Worm (Caenorhabditis elegans) whole organism, L2 larva: ENCODE data around the gene tsp-13.

Source experiments
- C34F6.9 ChIP-seq: fragments of 150-350 bp; optimal IDR thresholded peaks from 2 replicates; lab custom pipeline; 2014; ENCODE audit warnings: missing biosample characterization, missing genetic modification characterization
- F13H6.1 ChIP-seq: sonication (generic microtip); optimal IDR thresholded peaks from 2 replicates; lab custom pipeline; 2016; ENCODE audit warnings: missing genetic modification characterization, missing compliant biosample characterization
- R02D3.7 ChIP-seq: fragments of 150-350 bp; optimal IDR thresholded peaks from 2 replicates; lab custom pipeline; 2014; ENCODE audit warnings: missing biosample characterization, missing genetic modification characterization
- Y55F3AM.14 ChIP-seq: fragments of 200-800 bp; sonication (Bioruptor generic); optimal IDR thresholded peaks from 2 replicates; lab custom pipeline; 2018; ENCODE audit warnings: mild to moderate bottlenecking, missing genetic modification characterization, missing compliant biosample characterization
- ZK546.5 ChIP-seq: sonication (generic microtip); optimal IDR thresholded peaks from 2 replicates; lab custom pipeline; 2017; ENCODE audit warnings: missing biosample characterization, missing genetic modification characterization
- ama-1 ChIP-seq: fragments of 150-350 bp; optimal IDR thresholded peaks from 2 replicates; lab custom pipeline; 2018; ENCODE audit warnings: inconsistent platforms
- blmp-1 ChIP-seq: sonication (generic microtip); optimal IDR thresholded peaks from 2 replicates; lab custom pipeline; 2017; ENCODE audit warnings: missing genetic modification characterization, mild to moderate bottlenecking, missing compliant biosample characterization, antibody characterized with exemption, moderate library complexity; ENCODE audit not compliant: insufficient read depth
- ceh-16 ChIP-seq: fragments of 150-350 bp; optimal IDR thresholded peaks from 2 replicates; lab custom pipeline; 2014; ENCODE audit warnings: missing biosample characterization, missing genetic modification characterization
- dmd-4 ChIP-seq: sonication (generic microtip); optimal IDR thresholded peaks from 2 replicates; lab custom pipeline; 2017; ENCODE audit warnings: missing biosample characterization, missing genetic modification characterization
- elt-1 ChIP-seq: fragments of 150-350 bp; optimal IDR thresholded peaks from 2 replicates; lab custom pipeline; 2014; ENCODE audit warnings: missing biosample characterization, missing genetic modification characterization
- elt-3 ChIP-seq: sonication (generic microtip); optimal IDR thresholded peaks from 2 replicates; lab custom pipeline; 2017; ENCODE audit warnings: missing biosample characterization, missing genetic modification characterization
- fos-1 ChIP-seq: fragments of 150-350 bp; optimal IDR thresholded peaks from 2 replicates; lab custom pipeline; 2014; ENCODE audit warnings: missing biosample characterization, missing genetic modification characterization
- gmeb-1 ChIP-seq: fragments of 150-350 bp; optimal IDR thresholded peaks from 2 replicates; lab custom pipeline; 2014; ENCODE audit warnings: missing biosample characterization, missing genetic modification characterization
- lin-13 ChIP-seq: fragments of 150-350 bp; optimal IDR thresholded peaks from 2 replicates; lab custom pipeline; 2014; ENCODE audit warnings: missing biosample characterization, missing genetic modification reagents, missing genetic modification characterization
- lin-39 ChIP-seq: fragments of 150-350 bp; optimal IDR thresholded peaks from 2 replicates; lab custom pipeline; 2014; ENCODE audit warnings: missing biosample characterization, missing genetic modification reagents, missing genetic modification characterization
- lsy-2 ChIP-seq, 2 experiments: fragments of 150-350 bp in 1 of 2; sonication (generic microtip) in 1 of 2; optimal IDR thresholded peaks; 2 replicates each; lab custom pipeline; 2014 to 2017; ENCODE audit warnings: missing biosample characterization in 2 of 2, missing genetic modification characterization in 2 of 2
- mab-5 ChIP-seq: fragments of 150-350 bp; optimal IDR thresholded peaks from 2 replicates; lab custom pipeline; 2014; ENCODE audit warnings: missing biosample characterization, missing genetic modification characterization
- mbf-1 ChIP-seq: sonication (generic microtip); optimal IDR thresholded peaks from 2 replicates; lab custom pipeline; 2017; ENCODE audit warnings: missing biosample characterization, missing genetic modification characterization
- mdl-1 ChIP-seq, 2 experiments: fragments of 150-350 bp in 1 of 2; sonication (generic microtip) in 1 of 2; optimal IDR thresholded peaks; 2 replicates each; lab custom pipeline; 2017; ENCODE audit warnings: missing biosample characterization in 2 of 2, missing genetic modification characterization in 2 of 2
- nhr-11 ChIP-seq: fragments of 150-350 bp; optimal IDR thresholded peaks from 2 replicates; lab custom pipeline; 2014; ENCODE audit warnings: missing biosample characterization, missing genetic modification characterization
- nhr-12 ChIP-seq: fragments of 150-350 bp; optimal IDR thresholded peaks from 2 replicates; lab custom pipeline; 2014; ENCODE audit warnings: missing biosample characterization, missing genetic modification characterization
- nhr-129 ChIP-seq: fragments of 150-350 bp; optimal IDR thresholded peaks from 2 replicates; lab custom pipeline; 2014; ENCODE audit warnings: missing biosample characterization, missing genetic modification characterization
- nhr-21 ChIP-seq: fragments of 150-350 bp; optimal IDR thresholded peaks from 2 replicates; lab custom pipeline; 2014; ENCODE audit warnings: missing biosample characterization, missing genetic modification characterization
- nhr-237 ChIP-seq: fragments of 150-350 bp; optimal IDR thresholded peaks from 2 replicates; lab custom pipeline; 2014; ENCODE audit warnings: missing biosample characterization, missing genetic modification characterization
- nhr-25 ChIP-seq: fragments of 150-350 bp; sonication (generic microtip); optimal IDR thresholded peaks from 3 replicates; lab custom pipeline; 2014; ENCODE audit warnings: missing biosample characterization, missing genetic modification characterization
- nhr-6 ChIP-seq: fragments of 150-350 bp; optimal IDR thresholded peaks from 2 replicates; lab custom pipeline; 2014; ENCODE audit warnings: missing biosample characterization, missing genetic modification characterization
- skn-1 ChIP-seq: sonication (generic microtip); optimal IDR thresholded peaks from 2 replicates; lab custom pipeline; 2017; ENCODE audit warnings: missing biosample characterization, missing genetic modification characterization
- sma-3 ChIP-seq: sonication (generic microtip); optimal IDR thresholded peaks from 2 replicates; lab custom pipeline; 2016; ENCODE audit warnings: missing genetic modification reagents, missing genetic modification characterization, missing compliant biosample characterization
- sma-9 ChIP-seq, 2 experiments: fragments of 150-350 bp in 1 of 2; sonication (generic microtip) in 1 of 2; optimal IDR thresholded peaks; 2 replicates each; lab custom pipeline; 2014 to 2016; ENCODE audit warnings: missing genetic modification characterization in 2 of 2, mild to moderate bottlenecking in 1 of 2, missing biosample characterization in 1 of 2, missing compliant biosample characterization in 1 of 2, missing genetic modification reagents in 1 of 2, moderate library complexity in 1 of 2
- unc-39 ChIP-seq: fragments of 150-350 bp; optimal IDR thresholded peaks from 2 replicates; lab custom pipeline; 2014; ENCODE audit warnings: missing biosample characterization, missing genetic modification characterization
- ztf-1 ChIP-seq: fragments of 200-800 bp; sonication (Bioruptor generic); conservative IDR thresholded peaks from 2 replicates; pipeline ENCODE4 v1.3.6; 2022; ENCODE audit warnings: missing genetic modification characterization, missing compliant biosample characterization
- ztf-11 ChIP-seq: sonication (generic microtip); optimal IDR thresholded peaks from 2 replicates; lab custom pipeline; 2017; ENCODE audit warnings: missing biosample characterization, missing genetic modification characterization
- ztf-4 ChIP-seq: fragments of 150-350 bp; optimal IDR thresholded peaks from 2 replicates; lab custom pipeline; 2014; ENCODE audit warnings: missing biosample characterization, missing genetic modification characterization

tsp-13 gene

ce11 chrV:19133507-19133906 lies 20.4 kb upstream of the tsp-13 start, which contains the start of gene Y39B6A.10:
TSS of gene Y39B6A.10 (minus strand) at chrV:19133607.
- TF ChIP-seq lin-39 (tag; lab: Kevin White, UChicago) (no peak), dmd-4 (tag; lab: Kevin White, UChicago) (no peak), nhr-25 (tag; lab: Kevin White, UChicago) (no peak), Y55F3AM.14 (GFP tag; lab: Kevin White, UChicago) (no peak), elt-3 (tag; lab: Kevin White, UChicago) (no peak), skn-1 (tag; lab: Kevin White, UChicago) (no peak), ztf-4 (tag; lab: Kevin White, UChicago) (no peak), blmp-1 (tag; lab: Kevin White, UChicago) (no peak), lin-13 (no peak), elt-1 (tag; lab: Kevin White, UChicago) (no peak), unc-39 (tag; lab: Kevin White, UChicago) (no peak), ztf-11 (tag; lab: Kevin White, UChicago) (no peak), mbf-1 (tag; lab: Kevin White, UChicago) (no peak), gmeb-1 (no peak), nhr-12 (tag; lab: Kevin White, UChicago) (no peak), ztf-1 (GFP tag; lab: Robert Waterston, UW) (no peak), fos-1 (tag; lab: Kevin White, UChicago) (no peak), mdl-1 (tag; optimal IDR thresholded peaks at IDR 0.05; lab: Kevin White, UChicago) (no peak)

ce11 chrV:19136206-19136605 lies 17.7 kb upstream of the tsp-13 start, which contains the start of gene Y39B6A.9:
TSS of gene Y39B6A.9 (plus strand) at chrV:19136506.
- TF ChIP-seq nhr-21 (tag; lab: Kevin White, UChicago) (no peak), ztf-1 (GFP tag; lab: Robert Waterston, UW) (no peak), fos-1 (tag; lab: Kevin White, UChicago) (no peak), nhr-237 (tag; lab: Kevin White, UChicago) (no peak), nhr-129 (tag; lab: Kevin White, UChicago) (no peak), nhr-11 (tag; lab: Kevin White, UChicago) (no peak), ztf-11 (tag; lab: Kevin White, UChicago) (no peak), ceh-16 (tag; lab: Kevin White, UChicago) (no peak), elt-1 (tag; lab: Kevin White, UChicago) (no peak), F13H6.1 (tag; lab: Kevin White, UChicago) (no peak), R02D3.7 (no peak), C34F6.9 (no peak), sma-3 (GFP tag; lab: Kevin White, UChicago) (no peak)

ce11 chrV:19140495-19140894 lies 13.4 kb upstream of the tsp-13 start, which contains the start of gene cpg-23:
TSS of gene cpg-23 (plus strand) at chrV:19140795.
- TF ChIP-seq nhr-6 (tag; lab: Kevin White, UChicago) (no peak), nhr-237 (tag; lab: Kevin White, UChicago) (no peak), ama-1 (lab: Kevin White, UChicago) (no peak), sma-9 (GFP tag; optimal IDR thresholded peaks at IDR 0.05; lab: Kevin White, UChicago) (no peak), sma-9 (tag; optimal IDR thresholded peaks at IDR 0.05; lab: Kevin White, UChicago) (no peak), elt-3 (tag; lab: Kevin White, UChicago) (no peak), mab-5 (tag; lab: Kevin White, UChicago) (no peak), lsy-2 (tag; optimal IDR thresholded peaks at IDR 0.05; lab: Kevin White, UChicago) (no peak), Y55F3AM.14 (GFP tag; lab: Kevin White, UChicago) (no peak), unc-39 (tag; lab: Kevin White, UChicago) (no peak), skn-1 (tag; lab: Kevin White, UChicago) (no peak), blmp-1 (tag; lab: Kevin White, UChicago) (no peak), C34F6.9 (no peak), mdl-1 (tag; optimal IDR thresholded peaks at IDR 0.05; lab: Kevin White, UChicago) (no peak), ZK546.5 (tag; lab: Kevin White, UChicago) (no peak)

ce11 chrV:19142595-19142994 lies 11.3 kb upstream of the tsp-13 start:
- TF ChIP-seq gmeb-1 (no peak), unc-39 (tag; lab: Kevin White, UChicago) (no peak), lin-13 (no peak), mab-5 (tag; lab: Kevin White, UChicago) (no peak), mdl-1 (tag; optimal IDR thresholded peaks at IDR 0.05; lab: Kevin White, UChicago) (no peak), ceh-16 (tag; lab: Kevin White, UChicago) (no peak)
